Fruit fly (Drosophila melanogaster): ENCODE results near the gene smash.

DNA sequence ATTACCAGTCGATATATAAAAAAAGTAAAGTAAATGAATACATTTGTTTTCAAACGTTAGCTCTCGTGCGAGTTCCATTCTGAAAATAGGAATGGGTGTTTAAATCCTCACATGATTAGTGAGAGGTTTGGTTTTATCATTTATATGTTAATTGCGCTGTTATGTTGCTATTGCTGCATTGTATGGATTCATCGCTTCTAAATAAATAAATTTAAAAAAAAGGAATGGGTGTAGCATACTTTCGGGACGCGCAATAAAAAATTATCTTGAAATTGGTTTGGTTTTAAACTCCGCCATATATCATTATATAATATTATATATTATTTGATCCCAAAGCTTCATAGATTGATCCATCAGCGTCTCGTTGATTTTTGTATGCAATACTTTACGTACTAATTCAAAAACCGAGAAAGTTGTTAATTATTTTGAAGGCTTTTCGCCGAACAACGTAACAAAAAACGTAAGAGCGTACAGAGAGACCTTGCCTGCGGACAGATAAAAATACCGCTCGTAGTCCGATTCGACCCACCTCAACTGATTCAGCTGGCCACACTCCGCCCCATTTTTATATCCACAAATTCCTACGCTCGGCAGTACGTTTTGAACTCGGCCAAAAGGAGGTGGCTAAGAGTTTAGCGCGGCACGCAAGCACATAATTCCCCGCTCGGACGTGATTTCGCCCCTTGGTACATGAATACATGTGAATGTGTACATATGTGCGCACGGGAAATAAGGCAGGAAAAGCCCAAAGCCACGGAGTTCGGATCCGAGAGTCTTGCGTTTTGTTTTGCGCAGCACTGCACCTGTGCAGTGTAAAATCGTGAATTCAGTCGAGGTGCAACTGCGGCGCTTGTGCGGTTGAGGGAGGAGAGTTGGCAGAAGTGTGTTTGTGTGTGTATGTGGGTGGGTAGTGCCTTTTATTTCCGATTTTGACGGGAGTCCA, at the start of gene smash:
- peak; percentile 60 for TF ChIP-seq vri (GFP tag; optimal IDR thresholded peaks at IDR 0.05)
- peak; percentile 83 for TF ChIP-seq CG1621 (tag; optimal IDR thresholded peaks at IDR 0.05)
- TF ChIP-seq CG11762 (GFP tag; optimal IDR thresholded peaks at IDR 0.05; ENCODE audit: insufficient read depth) = no peak
